Fruit fly (Drosophila melanogaster): Measurements from ENCODE around the gene Stip1.

Gene Stip1

dm6 chr2L:305646-306045 is 10.7 kb downstream of the Stip1 start, which contains the start of gene Plc21C (continued):
- TF ChIP-seq al (GFP tag; IDR thresholded peaks at IDR 0.05) (peak; percentile 16; the same call in 1 of the 2 replicates), Chrac-16 (GFP tag; optimal IDR thresholded peaks at IDR 0.05) (peak; percentile 44), CG8924 (tag; optimal IDR thresholded peaks at IDR 0.05) (peak; percentile 43), schlank (tag; optimal IDR thresholded peaks at IDR 0.05) (no peak), Opbp (GFP tag; IDR thresholded peaks at IDR 0.05; ENCODE audit: partially characterized antibody) (peak; percentile 53; the same call in 2 of the 3 replicates), CG11723 (GFP tag; optimal IDR thresholded peaks at IDR 0.05) (no peak), nerfin-1 (tag; optimal IDR thresholded peaks at IDR 0.05) (peak; percentile 36), CG11504 (tag; optimal IDR thresholded peaks at IDR 0.05) (peak; percentile 65), wek (GFP tag; optimal IDR thresholded peaks at IDR 0.05) (no peak), psq (GFP tag; optimal IDR thresholded peaks at IDR 0.05) (no peak), CG12744 (GFP tag; optimal IDR thresholded peaks at IDR 0.05) (no peak), CG14050 (GFP tag; IDR thresholded peaks at IDR 0.05) (no peak), dati (GFP tag; IDR thresholded peaks at IDR 0.05) (no peak), sug (tag; optimal IDR thresholded peaks at IDR 0.05) (peak; percentile 71), CG13624 (GFP tag; optimal IDR thresholded peaks at IDR 0.05) (peak; percentile 70), CG13296 (GFP tag; optimal IDR thresholded peaks at IDR 0.05) (no peak), NC2β (GFP tag; optimal IDR thresholded peaks at IDR 0.05) (peak; percentile 67), Spps (tag; optimal IDR thresholded peaks at IDR 0.05) (peak; percentile 24), pzg (GFP tag; optimal IDR thresholded peaks at IDR 0.05) (peak; percentile 96), chinmo (GFP tag; IDR thresholded peaks at IDR 0.05; ENCODE audit: partially characterized antibody) (no peak), CG15073 (GFP tag; optimal IDR thresholded peaks at IDR 0.05) (no peak), pum (GFP tag; optimal IDR thresholded peaks at IDR 0.05) (peak; percentile 20), twi (tag; optimal IDR thresholded peaks at IDR 0.05) (peak; percentile 32), Deaf1 (tag; optimal IDR thresholded peaks at IDR 0.05) (peak; percentile 74), ato (GFP tag; IDR thresholded peaks at IDR 0.05; ENCODE audit: partially characterized antibody) (no peak), mld (GFP tag; IDR thresholded peaks at IDR 0.05; ENCODE audit: partially characterized antibody) (no peak), gro (GFP tag; optimal IDR thresholded peaks at IDR 0.05) (peak; percentile 42), CG4424 (GFP tag; optimal IDR thresholded peaks at IDR 0.05) (peak; percentile 26), HLH54F (GFP tag; optimal IDR thresholded peaks at IDR 0.05) (peak; percentile 58), salm (tag; optimal IDR thresholded peaks at IDR 0.05) (peak; percentile 14), emc (GFP tag; optimal IDR thresholded peaks at IDR 0.05) (peak; percentile 5), dimm (GFP tag; IDR thresholded peaks at IDR 0.05) (no peak), gcm2 (GFP tag; optimal IDR thresholded peaks at IDR 0.05) (peak; percentile 27), CG9797 (GFP tag; optimal IDR thresholded peaks at IDR 0.05) (peak; percentile 89), jumu (GFP tag; optimal IDR thresholded peaks at IDR 0.05) (peak; percentile 41), Ets97D (GFP tag; optimal IDR thresholded peaks at IDR 0.05) (peak; percentile 84), CG15601 (tag; optimal IDR thresholded peaks at IDR 0.05) (peak; percentile 60), HLH3B (GFP tag; IDR thresholded peaks at IDR 0.05) (no peak; the same call in 1 of the 2 replicates), Adf1 (GFP tag; IDR thresholded peaks at IDR 0.05) (peak; percentile 92), Sry-β (GFP tag; optimal IDR thresholded peaks at IDR 0.05) (peak; percentile 49), CG11456 (GFP tag; IDR thresholded peaks at IDR 0.05) (0 out of 3 replicates have a peak, but pooled peaks have one; percentile 27), sqz (GFP tag; optimal IDR thresholded peaks at IDR 0.05) (no peak), Usf (GFP tag; optimal IDR thresholded peaks at IDR 0.05) (no peak), PHDP (tag; optimal IDR thresholded peaks at IDR 0.05) (peak; percentile 59), CG13424 (tag; optimal IDR thresholded peaks at IDR 0.05) (peak; percentile 63), CG10267 (tag; optimal IDR thresholded peaks at IDR 0.05) (peak; percentile 74), Dad (GFP tag; optimal IDR thresholded peaks at IDR 0.05) (peak; percentile 27), lola (GFP tag; optimal IDR thresholded peaks at IDR 0.05) (peak in 1 of 3 experiments; percentile 22), Bgb (GFP tag; IDR thresholded peaks at IDR 0.05; ENCODE audit: partially characterized antibody) (peak; percentile 43; the same call in 1 of the 2 replicates), CG12769 (tag; optimal IDR thresholded peaks at IDR 0.05) (peak; percentile 52)
